Fruit fly (Drosophila melanogaster) whole organism, embryonic: ENCODE measurements around the gene CG32855.
A peak's percentile ranks its signal among the peaks of the same experiment; 100 is the strongest.

Experiments
- CG10209 ChIP-seq: fragments of 200-800 bp; sonication (Bioruptor generic); optimal IDR thresholded peaks from 3 replicates; lab custom pipeline; 2017; ENCODE audit warnings: missing biosample characterization, mild to moderate bottlenecking, missing genetic modification characterization, missing genetic modification reagents
- CG11398 ChIP-seq: fragments of 200-800 bp; sonication (Bioruptor generic); optimal IDR thresholded peaks from 2 replicates; lab custom pipeline; 2016; ENCODE audit warnings: missing biosample characterization, missing genetic modification characterization
- CG11696 ChIP-seq: fragments of 200-800 bp; sonication (Bioruptor generic); IDR thresholded peaks from 2 replicates; pipeline ENCODE4 v1.3.6; 2022; ENCODE audit warnings: missing biosample characterization, missing genetic modification characterization
- CG14050 ChIP-seq: fragments of 200-800 bp; sonication (Bioruptor generic); IDR thresholded peaks from 3 replicates; pipeline ENCODE4 v1.3.6; 2022; ENCODE audit warnings: missing biosample characterization, missing genetic modification characterization
- CG1529 ChIP-seq: fragments of 200-800 bp; sonication (Bioruptor generic); optimal IDR thresholded peaks from 3 replicates; lab custom pipeline; 2018; ENCODE audit warnings: missing biosample characterization, missing genetic modification characterization
- CG1603 ChIP-seq: fragments of 200-800 bp; sonication (Bioruptor generic); optimal IDR thresholded peaks from 2 replicates; lab custom pipeline; 2019; ENCODE audit warnings: missing biosample characterization, mild to moderate bottlenecking, missing genetic modification characterization, moderate library complexity
- CG17361 ChIP-seq: fragments of 200-800 bp; sonication (Bioruptor generic); IDR thresholded peaks from 3 replicates; pipeline ENCODE4 v1.3.6; 2022; ENCODE audit warnings: missing biosample characterization, missing genetic modification characterization
- CG17829 ChIP-seq: fragments of 200-800 bp; optimal IDR thresholded peaks from 2 replicates; lab custom pipeline; 2019; ENCODE audit warnings: missing biosample characterization, mild to moderate bottlenecking, missing genetic modification characterization, moderate library complexity
- CG1792 ChIP-seq: fragments of 200-800 bp; sonication (Bioruptor generic); optimal IDR thresholded peaks from 2 replicates; lab custom pipeline; 2016; ENCODE audit warnings: missing biosample characterization, missing genetic modification characterization
- CG18262 ChIP-seq: fragments of 200-800 bp; optimal IDR thresholded peaks from 3 replicates; lab custom pipeline; 2019; ENCODE audit warnings: missing biosample characterization, mild to moderate bottlenecking, missing genetic modification characterization, moderate library complexity
- CG2678 ChIP-seq: fragments of 200-800 bp; sonication (Bioruptor generic); optimal IDR thresholded peaks from 3 replicates; lab custom pipeline; 2019; ENCODE audit warnings: missing biosample characterization, mild to moderate bottlenecking, missing genetic modification characterization, moderate library complexity
- CG30403 ChIP-seq: fragments of 200-800 bp; sonication (Bioruptor generic); optimal IDR thresholded peaks from 3 replicates; lab custom pipeline; 2016; ENCODE audit warnings: missing biosample characterization, missing genetic modification characterization
- CG3065 ChIP-seq: fragments of 200-800 bp; sonication (Bioruptor generic); optimal IDR thresholded peaks from 2 replicates; lab custom pipeline; 2016; ENCODE audit warnings: missing biosample characterization, missing genetic modification characterization
- CG31224 ChIP-seq: fragments of 200-800 bp; sonication (Bioruptor generic); IDR thresholded peaks from 2 replicates; pipeline ENCODE4 v1.3.6; 2022; ENCODE audit warnings: missing biosample characterization, missing genetic modification characterization
- CG3163 ChIP-seq: fragments of 200-800 bp; sonication (Bioruptor generic); optimal IDR thresholded peaks from 3 replicates; lab custom pipeline; 2016; ENCODE audit warnings: missing biosample characterization, missing genetic modification characterization
- CG4328 ChIP-seq: fragments of 200-800 bp; sonication (Bioruptor generic); optimal IDR thresholded peaks from 3 replicates; lab custom pipeline; 2017; ENCODE audit warnings: missing biosample characterization, missing genetic modification reagents, missing genetic modification characterization
- CG4404 ChIP-seq: fragments of 200-800 bp; sonication (Bioruptor generic); IDR thresholded peaks from 2 replicates; pipeline ENCODE4 v1.3.6; 2022; ENCODE audit warnings: missing biosample characterization, missing genetic modification characterization
- CG4707 ChIP-seq: fragments of 200-800 bp; sonication (Bioruptor generic); optimal IDR thresholded peaks from 2 replicates; lab custom pipeline; 2018; ENCODE audit warnings: missing biosample characterization, mild to moderate bottlenecking, missing genetic modification characterization, moderate library complexity
- CG6791 ChIP-seq: fragments of 200-800 bp; sonication (Bioruptor generic); IDR thresholded peaks from 3 replicates; pipeline ENCODE4 v1.3.6; 2022; ENCODE audit warnings: missing biosample characterization, missing genetic modification characterization; ENCODE audit not compliant: partially characterized antibody
- CG8089 ChIP-seq: fragments of 200-800 bp; sonication (Bioruptor generic); optimal IDR thresholded peaks from 3 replicates; lab custom pipeline; 2016; ENCODE audit warnings: missing biosample characterization, missing genetic modification characterization
- CG8290 ChIP-seq, 3 experiments: fragments of 200-800 bp; sonication (Bioruptor generic); optimal IDR thresholded peaks; 2 replicates each; lab custom pipeline; 2016 to 2019; ENCODE audit warnings: missing biosample characterization in 3 of 3, missing genetic modification characterization in 3 of 3, mild to moderate bottlenecking in 2 of 3, moderate library complexity in 1 of 3
- Chrac-16 ChIP-seq: fragments of 200-800 bp; sonication (Bioruptor generic); optimal IDR thresholded peaks from 3 replicates; lab custom pipeline; 2016; ENCODE audit warnings: missing biosample characterization, missing genetic modification characterization
- D19B ChIP-seq: fragments of 200-800 bp; sonication (Bioruptor generic); optimal IDR thresholded peaks from 2 replicates; lab custom pipeline; 2017; ENCODE audit warnings: missing biosample characterization, mild to moderate bottlenecking, missing genetic modification characterization
- Hr51 ChIP-seq, 2 experiments: fragments of 200-800 bp; sonication (Bioruptor generic); optimal IDR thresholded peaks; 2 replicates in 1 of 2; 3 replicates in 1 of 2; lab custom pipeline; 2016 to 2018; ENCODE audit warnings: missing biosample characterization in 2 of 2, missing genetic modification characterization in 2 of 2, mild to moderate bottlenecking in 1 of 2, moderate library complexity in 1 of 2
- Hr78 ChIP-seq, 2 experiments: fragments of 200-800 bp in 1 of 2; fragments of >200 bp in 1 of 2; sonication (Bioruptor generic) in 1 of 2; optimal IDR thresholded peaks; 2 replicates each; lab custom pipeline; 2017 to 2019; ENCODE audit warnings: missing biosample characterization in 2 of 2, missing genetic modification characterization in 2 of 2, mild to moderate bottlenecking in 1 of 2, moderate library complexity in 1 of 2
- Med ChIP-seq: fragments of 200-800 bp; sonication (Bioruptor generic); peaks from one replicate; lab custom pipeline; 2016; ENCODE audit warnings: missing biosample characterization, missing genetic modification characterization, mild to moderate bottlenecking, inconsistent platforms, moderate library complexity
- Nf-YC ChIP-seq: fragments of 200-800 bp; optimal IDR thresholded peaks from 3 replicates; lab custom pipeline; 2019; ENCODE audit warnings: missing biosample characterization, mild to moderate bottlenecking, missing genetic modification characterization, moderate library complexity
- Vsx1 ChIP-seq: fragments of 200-800 bp; sonication (Bioruptor generic); optimal IDR thresholded peaks from 2 replicates; lab custom pipeline; 2017; ENCODE audit warnings: missing biosample characterization, mild to moderate bottlenecking, missing genetic modification characterization, missing genetic modification reagents
- Xbp1 ChIP-seq: fragments of 200-800 bp; sonication (Bioruptor generic); optimal IDR thresholded peaks from 3 replicates; lab custom pipeline; 2016; ENCODE audit warnings: missing biosample characterization, mild to moderate bottlenecking, missing genetic modification characterization
- al ChIP-seq: fragments of 200-800 bp; sonication (Bioruptor generic); IDR thresholded peaks from 2 replicates; pipeline ENCODE4 v1.3.6; 2022; ENCODE audit warnings: missing biosample characterization, missing genetic modification characterization
- br ChIP-seq: fragments of >200 bp; optimal IDR thresholded peaks from 2 replicates; lab custom pipeline; 2017
- bsh ChIP-seq, 2 experiments: fragments of 200-800 bp; sonication (Bioruptor generic); optimal IDR thresholded peaks; 2 replicates each; lab custom pipeline; 2017 to 2018; ENCODE audit warnings: mild to moderate bottlenecking in 2 of 2, missing biosample characterization in 2 of 2, missing genetic modification characterization in 2 of 2, moderate library complexity in 1 of 2
- croc ChIP-seq: fragments of 200-800 bp; sonication (Bioruptor generic); conservative IDR thresholded peaks from 3 replicates; pipeline ENCODE4 v1.3.6; 2022; ENCODE audit warnings: missing biosample characterization, missing genetic modification characterization
- cwo ChIP-seq: fragments of 200-800 bp; sonication (Bioruptor generic); optimal IDR thresholded peaks from 3 replicates; lab custom pipeline; 2017; ENCODE audit warnings: missing biosample characterization, missing genetic modification characterization, mild to moderate bottlenecking, moderate library complexity, missing genetic modification reagents
- dmrt99B ChIP-seq: fragments of 200-800 bp; sonication (Bioruptor generic); optimal IDR thresholded peaks from 2 replicates; lab custom pipeline; 2018; ENCODE audit warnings: missing biosample characterization, mild to moderate bottlenecking, missing genetic modification characterization, moderate library complexity
- eyg ChIP-seq: fragments of 200-800 bp; sonication (Bioruptor generic); optimal IDR thresholded peaks from 3 replicates; lab custom pipeline; 2016; ENCODE audit warnings: missing biosample characterization, missing genetic modification characterization
- gcm ChIP-seq: fragments of 200-800 bp; sonication (Bioruptor generic); optimal IDR thresholded peaks from 2 replicates; lab custom pipeline; 2019; ENCODE audit warnings: missing biosample characterization, mild to moderate bottlenecking, missing genetic modification characterization, moderate library complexity
- gem ChIP-seq: fragments of 200-800 bp; sonication (Bioruptor generic); optimal IDR thresholded peaks from 2 replicates; lab custom pipeline; 2019; ENCODE audit warnings: missing biosample characterization, mild to moderate bottlenecking, missing genetic modification characterization, moderate library complexity
- grau ChIP-seq: fragments of 200-800 bp; optimal IDR thresholded peaks from 3 replicates; lab custom pipeline; 2019; ENCODE audit warnings: missing biosample characterization, mild to moderate bottlenecking, missing genetic modification characterization, moderate library complexity
- kah ChIP-seq: fragments of 200-800 bp; sonication (Bioruptor generic); optimal IDR thresholded peaks from 2 replicates; lab custom pipeline; 2018; ENCODE audit warnings: missing biosample characterization, mild to moderate bottlenecking, missing genetic modification characterization
- lmd ChIP-seq: fragments of 200-800 bp; sonication (Bioruptor generic); IDR thresholded peaks from 2 replicates; pipeline ENCODE4 v1.3.6; 2022; ENCODE audit warnings: missing biosample characterization, missing genetic modification characterization
- lov ChIP-seq, 2 experiments: fragments of 200-800 bp in 1 of 2; fragments of >200 bp in 1 of 2; sonication (Bioruptor generic) in 1 of 2; IDR thresholded peaks in 1 of 2; optimal IDR thresholded peaks in 1 of 2; 2 replicates in 1 of 2; 3 replicates in 1 of 2; pipeline versions ENCODE4 v1.3.6 to Lab custom; 2017 to 2022; ENCODE audit warnings: missing biosample characterization in 1 of 2, missing genetic modification characterization in 1 of 2
- maf-S ChIP-seq: fragments of 200-800 bp; sonication (Bioruptor generic); optimal IDR thresholded peaks from 2 replicates; lab custom pipeline; 2016; ENCODE audit warnings: missing biosample characterization, missing genetic modification characterization
- peb ChIP-seq: fragments of 200-800 bp; sonication (Bioruptor generic); IDR thresholded peaks from 2 replicates; pipeline ENCODE4 v1.3.6; 2022; ENCODE audit warnings: missing biosample characterization, missing genetic modification characterization
- stwl ChIP-seq: fragments of 200-800 bp; sonication (Bioruptor generic); optimal IDR thresholded peaks from 3 replicates; lab custom pipeline; 2018; ENCODE audit warnings: missing biosample characterization, mild to moderate bottlenecking, missing genetic modification characterization, moderate library complexity
- tio ChIP-seq: fragments of 200-800 bp; sonication (Bioruptor generic); optimal IDR thresholded peaks from 2 replicates; lab custom pipeline; 2017; ENCODE audit warnings: missing biosample characterization, missing genetic modification characterization, inconsistent platforms
- tup ChIP-seq: fragments of 200-800 bp; sonication (Bioruptor generic); optimal IDR thresholded peaks from 2 replicates; lab custom pipeline; 2016; ENCODE audit warnings: missing biosample characterization, mild to moderate bottlenecking, missing genetic modification characterization, moderate library complexity
- unc-4 ChIP-seq: fragments of 200-800 bp; sonication (Bioruptor generic); IDR thresholded peaks from 2 replicates; pipeline ENCODE4 v1.3.6; 2022; ENCODE audit warnings: missing biosample characterization, missing genetic modification characterization; ENCODE audit not compliant: partially characterized antibody

The CG32855 gene

DNA sequence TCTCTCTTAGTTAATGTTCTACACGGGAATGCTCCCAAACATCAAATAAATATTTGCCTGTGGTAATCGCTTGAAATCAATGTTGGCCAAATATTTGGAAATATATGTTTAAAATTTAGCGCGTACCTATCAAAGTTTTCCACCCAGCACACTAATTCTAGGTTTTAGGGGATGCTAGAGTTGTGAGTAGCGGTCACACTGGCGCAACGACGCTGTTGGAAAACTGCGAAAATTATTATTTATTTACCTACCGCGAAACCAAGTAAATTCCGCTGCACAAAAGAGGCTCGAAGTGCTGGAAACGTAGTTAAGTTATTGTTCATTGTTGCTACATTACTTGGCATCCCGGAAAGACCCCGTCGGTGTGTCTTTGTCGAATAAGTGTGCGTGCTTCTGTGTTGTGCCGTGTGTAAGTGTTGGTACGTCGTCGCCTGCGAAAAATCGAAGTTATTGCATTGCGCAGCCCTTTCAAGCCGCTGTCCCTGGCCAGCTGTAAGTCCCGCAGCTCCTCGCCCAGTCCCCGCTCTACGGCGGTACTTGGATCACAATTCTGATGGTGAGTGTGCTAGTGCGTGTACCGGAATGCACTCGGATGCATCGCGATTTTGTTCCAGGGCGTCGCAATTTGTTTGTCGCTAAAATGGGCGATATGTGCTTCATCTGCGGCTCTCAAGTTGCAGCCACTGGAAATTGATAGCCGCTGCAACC, 30.0 kb downstream of the CG32855 start, which contains the start of gene msps (continued):
- TF ChIP-seq Med (GFP tag; lab: Kevin White, UChicago) (peak; percentile 81), gem (tag; lab: Kevin White, UChicago) (no peak), eyg (GFP tag; lab: Kevin White, UChicago) (no peak), CG3163 (no peak), CG11696 (GFP tag; lab: Robert Waterston, UW) (no peak), CG17829 (peak; percentile 24), CG6791 (GFP tag; lab: Robert Waterston, UW) (peak; percentile 89), croc (GFP tag; lab: Robert Waterston, UW) (no peak), cwo (GFP tag; lab: Kevin White, UChicago) (no peak), gcm (GFP tag; lab: Kevin White, UChicago) (no peak), CG14050 (GFP tag; lab: Robert Waterston, UW) (no peak), tup (GFP tag; lab: Kevin White, UChicago) (no peak), CG18262 (no peak), unc-4 (GFP tag; lab: Robert Waterston, UW) (no peak), CG30403 (GFP tag; lab: Kevin White, UChicago) (no peak), tio (GFP tag; lab: Kevin White, UChicago) (no peak), CG8089 (GFP tag; lab: Kevin White, UChicago) (no peak), Nf-YC (tag; lab: Kevin White, UChicago) (no peak), CG1792 (GFP tag; lab: Kevin White, UChicago) (no peak), Hr51 (GFP tag; optimal IDR thresholded peaks at IDR 0.05; lab: Kevin White, UChicago) (no peak), CG4404 (GFP tag; lab: Robert Waterston, UW) (no peak), CG11398 (GFP tag; lab: Kevin White, UChicago) (no peak), CG4328 (GFP tag; lab: Kevin White, UChicago) (no peak), CG1603 (tag; lab: Kevin White, UChicago) (peak; percentile 53), D19B (GFP tag; lab: Kevin White, UChicago) (no peak), lmd (no peak), CG1529 (GFP tag; lab: Kevin White, UChicago) (no peak), stwl (peak; percentile 28), Chrac-16 (no peak), Hr78 (GFP tag; optimal IDR thresholded peaks at IDR 0.05; lab: Kevin White, UChicago) (no peak), kah (GFP tag; lab: Kevin White, UChicago) (no peak), Vsx1 (GFP tag; lab: Kevin White, UChicago) (no peak), al (GFP tag; lab: Robert Waterston, UW) (no peak), CG31224 (no peak), grau (tag; lab: Kevin White, UChicago) (no peak), peb (GFP tag; lab: Robert Waterston, UW) (no peak), CG4707 (GFP tag; lab: Kevin White, UChicago) (no peak), bsh (GFP tag; optimal IDR thresholded peaks at IDR 0.05; lab: Kevin White, UChicago) (no peak), lov (optimal IDR thresholded peaks at IDR 0.05; lab: Kevin White, UChicago) (no peak), lov (GFP tag; IDR thresholded peaks at IDR 0.05; lab: Robert Waterston, UW) (no peak), Xbp1 (GFP tag; lab: Kevin White, UChicago) (no peak), br (lab: Kevin White, UChicago) (no peak), maf-S (GFP tag; lab: Kevin White, UChicago) (no peak), CG17361 (GFP tag; lab: Robert Waterston, UW) (no peak), CG3065 (GFP tag; lab: Kevin White, UChicago) (no peak), CG10209 (GFP tag; lab: Kevin White, UChicago) (no peak), CG8290 (GFP tag; optimal IDR thresholded peaks at IDR 0.05; lab: Kevin White, UChicago) (no peak), CG8290 (tag; optimal IDR thresholded peaks at IDR 0.05; lab: Kevin White, UChicago) (no peak), dmrt99B (tag; lab: Kevin White, UChicago) (no peak), CG2678 (tag; lab: Kevin White, UChicago) (no peak)
